Fruit fly (Drosophila melanogaster) whole organism, embryonic: ENCODE measurements around the gene CtsF.

Source experiments
- CG10274 ChIP-seq: fragments of 200-800 bp; sonication (Bioruptor generic); optimal IDR thresholded peaks from 3 replicates; lab custom pipeline; 2017; ENCODE audit warnings: missing biosample characterization, mild to moderate bottlenecking, missing genetic modification characterization
- CG10431 ChIP-seq: fragments of 200-800 bp; sonication (Bioruptor generic); optimal IDR thresholded peaks from 3 replicates; lab custom pipeline; 2018; ENCODE audit warnings: missing biosample characterization, mild to moderate bottlenecking, missing genetic modification characterization
- CG9817 ChIP-seq: fragments of 200-800 bp; sonication (Bioruptor generic); optimal IDR thresholded peaks from 2 replicates; lab custom pipeline; 2018; ENCODE audit warnings: missing biosample characterization, mild to moderate bottlenecking, missing genetic modification characterization, moderate library complexity
- HmgZ ChIP-seq: fragments of 200-800 bp; sonication (Bioruptor generic); optimal IDR thresholded peaks from 2 replicates; lab custom pipeline; 2018; ENCODE audit warnings: missing biosample characterization, mild to moderate bottlenecking, missing genetic modification characterization
- disco-r ChIP-seq: fragments of 200-800 bp; sonication (Bioruptor generic); optimal IDR thresholded peaks from 2 replicates; lab custom pipeline; 2016; ENCODE audit warnings: missing biosample characterization, missing genetic modification characterization
- phol ChIP-seq: fragments of 200-800 bp; sonication (Bioruptor generic); optimal IDR thresholded peaks from 3 replicates; lab custom pipeline; 2018; ENCODE audit warnings: missing biosample characterization, mild to moderate bottlenecking, missing genetic modification characterization, moderate library complexity
- scrt ChIP-seq: fragments of 200-800 bp; sonication (Bioruptor generic); optimal IDR thresholded peaks from 2 replicates; lab custom pipeline; 2018; ENCODE audit warnings: missing biosample characterization, mild to moderate bottlenecking, missing genetic modification characterization, moderate library complexity

dm6 chr3R:5256462-5257146 is 5.1 kb upstream of the CtsF start, which contains the start of the genes Enoph and Hph:
- TF ChIP-seq HmgZ (tag; lab: Kevin White, UChicago) (peak; percentile 49), disco-r (GFP tag; lab: Kevin White, UChicago) (no peak), CG9817 (tag; lab: Kevin White, UChicago) (peak; percentile 70), CG10274 (GFP tag; lab: Kevin White, UChicago) (peak; percentile 46), phol (tag; lab: Kevin White, UChicago) (peak; percentile 72), scrt (GFP tag; lab: Kevin White, UChicago) (peak; percentile 64), CG10431 (GFP tag; lab: Kevin White, UChicago) (no peak)
